Worm (Caenorhabditis elegans): Measurements from ENCODE around the gene ZC513.14.

- TF ChIP-seq blmp-1 (tag; optimal IDR thresholded peaks at IDR 0.05; ENCODE audit: insufficient read depth) (no peak), nhr-12 (tag; optimal IDR thresholded peaks at IDR 0.05) (no peak), elt-3 (tag; optimal IDR thresholded peaks at IDR 0.05) (no peak), ceh-82 (tag; optimal IDR thresholded peaks at IDR 0.05) (no peak), unc-62 (GFP tag; optimal IDR thresholded peaks at IDR 0.05) (no peak)
Observed at ce11 chrV:8034811-8035210, 1.0 kb downstream of the ZC513.14 start, which contains the start of gene algn-12.
